Fruit fly (Drosophila melanogaster): ENCODE results near the gene fbp.

The fbp gene

DNA sequence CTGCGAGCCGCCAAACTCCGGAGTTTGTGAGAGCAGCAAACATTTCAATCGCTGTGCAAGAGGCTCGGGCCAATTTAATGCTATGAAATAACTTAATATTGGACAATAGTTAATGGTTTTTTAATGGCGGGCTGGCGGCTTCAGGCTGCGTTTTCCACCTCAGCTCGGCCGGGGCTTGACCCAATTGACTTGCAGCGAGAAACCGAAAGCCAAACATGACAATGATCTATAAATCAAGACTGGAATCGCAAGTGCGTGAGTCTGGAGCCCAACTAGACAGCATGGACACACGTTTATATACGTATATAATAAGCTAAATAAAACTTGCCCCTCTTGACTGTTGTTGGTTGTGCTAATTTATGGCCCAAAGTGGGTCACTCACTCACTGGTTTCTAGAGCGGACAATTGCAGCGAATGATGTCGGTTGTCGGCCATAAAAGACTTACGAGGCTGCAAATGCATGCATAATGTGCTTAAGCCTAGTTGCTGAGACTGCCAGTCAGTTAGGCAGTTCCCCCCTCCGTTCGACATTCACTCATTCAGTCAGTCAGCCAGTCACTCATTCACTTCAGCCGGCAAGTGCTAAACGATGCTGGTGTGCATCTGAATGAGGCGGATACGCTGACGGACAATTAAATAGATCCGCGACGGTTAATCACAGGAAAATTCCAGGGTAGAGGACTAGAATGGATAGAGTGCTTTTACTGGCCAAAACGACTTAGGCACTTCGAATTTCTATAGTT is 21.1 kb upstream of the fbp start:
- no peak for TF ChIP-seq CG8478 (optimal IDR thresholded peaks at IDR 0.05)
- TF ChIP-seq CTCF (optimal IDR thresholded peaks at IDR 0.05): no peak

DNA sequence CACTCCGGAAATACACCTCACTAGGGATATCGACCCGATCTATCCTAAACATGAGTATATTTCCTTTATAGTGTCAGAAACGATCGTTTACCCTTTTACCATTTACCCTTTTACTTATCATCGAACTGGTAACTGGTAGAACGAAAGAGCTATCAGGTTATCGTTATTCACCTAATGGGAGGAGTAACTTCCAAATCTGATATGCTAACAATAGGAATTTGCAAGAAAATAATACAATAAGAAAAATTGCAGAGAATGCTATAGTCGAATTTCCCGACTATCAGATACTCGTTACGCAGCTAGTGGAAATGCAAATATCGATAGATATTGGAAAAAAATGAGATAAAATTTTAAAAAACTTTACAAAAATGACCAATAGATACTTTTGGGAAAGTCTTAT is 10.3 kb upstream of the fbp start:
- TF ChIP-seq CTCF (optimal IDR thresholded peaks at IDR 0.05) (no peak), CG8478 (optimal IDR thresholded peaks at IDR 0.05) (no peak)

DNA sequence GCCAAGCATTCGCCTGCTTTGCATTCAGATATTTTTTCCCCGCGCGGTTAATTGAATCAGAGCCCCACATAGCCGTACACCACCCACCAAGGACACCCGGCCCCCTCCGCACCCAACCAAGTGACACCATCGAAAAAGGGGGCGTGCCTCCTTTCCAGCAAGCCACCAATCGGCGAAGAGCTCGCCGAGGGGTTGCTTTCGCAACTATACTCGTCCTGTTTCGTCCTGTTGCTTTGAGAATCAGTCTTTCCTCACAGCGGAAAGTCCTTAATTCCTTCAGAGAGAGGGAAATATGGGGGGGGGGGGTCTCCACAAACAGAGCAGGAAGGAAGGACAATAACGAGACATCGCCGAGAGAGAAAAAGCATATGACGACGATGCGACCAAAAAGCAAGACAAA is 5.8 kb upstream of the fbp start:
- TF ChIP-seq CG8478 (optimal IDR thresholded peaks at IDR 0.05) (no peak), CTCF (optimal IDR thresholded peaks at IDR 0.05) (no peak)

DNA sequence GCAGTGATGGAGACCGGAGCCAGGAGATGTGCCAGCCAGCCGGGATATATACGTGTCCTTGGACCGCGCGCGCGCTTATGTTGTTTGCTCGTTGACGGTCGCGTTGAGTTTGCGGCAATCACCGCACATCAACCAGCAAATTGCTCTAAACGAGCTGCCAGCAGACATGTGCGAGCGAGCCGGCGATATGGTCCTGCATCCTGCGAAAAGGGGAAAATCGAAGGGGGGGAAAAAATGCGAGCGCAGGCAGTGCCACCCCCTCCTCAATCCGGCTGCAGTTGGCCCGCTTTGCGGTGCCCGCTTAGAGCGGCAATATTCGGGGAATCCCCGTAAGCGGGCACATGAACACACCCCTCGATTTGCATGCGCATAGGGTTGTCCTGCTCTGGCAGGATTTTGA is 5.0 kb upstream of the fbp start, which contains the start of gene bsh:
Gene bsh (minus strand): TSS at position 101 of the 400 bp plus-strand sequence.
- TF ChIP-seq CG8478 (optimal IDR thresholded peaks at IDR 0.05): no peak
- no peak for TF ChIP-seq CTCF (optimal IDR thresholded peaks at IDR 0.05)

DNA sequence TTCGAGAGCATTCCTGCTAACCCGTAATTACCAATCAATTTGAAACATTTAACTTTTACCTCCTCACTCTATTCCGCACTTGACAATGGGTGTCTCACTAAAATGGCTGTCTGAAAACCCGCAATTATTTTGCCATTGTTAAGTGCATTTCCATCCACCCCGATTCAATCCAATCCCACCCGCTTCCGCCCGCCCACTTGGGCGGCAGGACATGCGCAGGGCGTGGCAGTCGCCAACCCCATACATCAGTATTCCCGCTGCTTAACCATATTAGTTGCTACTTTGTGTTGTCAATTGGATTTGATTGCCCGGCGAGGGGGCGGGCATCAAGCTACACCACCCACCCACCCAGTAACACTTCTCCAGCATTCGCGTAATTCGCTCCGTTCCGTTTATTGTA is 1.5 kb upstream of the fbp start:
- TF ChIP-seq CTCF (optimal IDR thresholded peaks at IDR 0.05) (no peak), CG8478 (optimal IDR thresholded peaks at IDR 0.05) (no peak)

DNA sequence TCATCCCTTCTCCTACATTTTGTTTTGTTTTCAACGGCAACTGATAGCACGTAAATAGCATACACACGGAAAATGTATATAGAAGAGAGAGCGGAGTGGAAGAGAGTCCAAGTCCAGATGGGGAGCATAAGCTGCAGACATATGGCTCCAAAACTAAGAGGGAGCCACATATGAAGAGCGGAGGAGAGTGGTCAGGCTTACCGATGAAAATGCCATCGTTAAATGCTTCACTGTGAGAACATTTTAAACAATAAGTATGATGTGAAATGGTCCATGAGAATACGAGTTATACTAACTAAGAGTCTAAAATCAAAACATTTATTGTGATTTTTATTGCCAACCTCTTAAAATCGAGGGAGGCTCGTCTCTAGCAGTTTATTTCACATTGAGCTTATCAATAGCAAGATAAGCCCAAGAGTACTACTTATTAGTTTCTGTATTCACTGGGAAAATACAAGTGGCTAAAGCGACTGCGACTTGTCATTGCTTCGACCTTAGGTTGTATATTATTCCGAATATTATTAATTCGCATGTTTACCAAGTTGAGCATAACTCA is 723 bp upstream of the fbp start:
- TF ChIP-seq CTCF (optimal IDR thresholded peaks at IDR 0.05) (no peak), CG8478 (optimal IDR thresholded peaks at IDR 0.05) (no peak)

DNA sequence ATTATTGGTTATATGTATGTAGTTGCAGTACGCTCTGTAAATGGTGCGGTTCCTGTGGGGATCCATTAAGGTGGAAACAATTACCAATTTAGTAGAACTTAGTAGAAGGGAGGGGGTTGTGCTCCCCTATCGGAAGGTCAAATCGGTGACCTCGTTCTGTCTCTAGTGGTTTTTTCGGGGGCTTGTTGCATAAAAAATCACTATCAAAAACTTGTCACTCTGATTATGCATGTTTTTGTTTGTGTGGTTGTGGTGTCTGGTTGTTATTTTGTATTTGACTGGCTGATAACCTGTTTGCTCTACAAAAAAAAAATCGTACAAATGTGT is 527 bp downstream of the fbp start:
- TF ChIP-seq CG8478 (optimal IDR thresholded peaks at IDR 0.05) (no peak), CTCF (optimal IDR thresholded peaks at IDR 0.05) (no peak)

DNA sequence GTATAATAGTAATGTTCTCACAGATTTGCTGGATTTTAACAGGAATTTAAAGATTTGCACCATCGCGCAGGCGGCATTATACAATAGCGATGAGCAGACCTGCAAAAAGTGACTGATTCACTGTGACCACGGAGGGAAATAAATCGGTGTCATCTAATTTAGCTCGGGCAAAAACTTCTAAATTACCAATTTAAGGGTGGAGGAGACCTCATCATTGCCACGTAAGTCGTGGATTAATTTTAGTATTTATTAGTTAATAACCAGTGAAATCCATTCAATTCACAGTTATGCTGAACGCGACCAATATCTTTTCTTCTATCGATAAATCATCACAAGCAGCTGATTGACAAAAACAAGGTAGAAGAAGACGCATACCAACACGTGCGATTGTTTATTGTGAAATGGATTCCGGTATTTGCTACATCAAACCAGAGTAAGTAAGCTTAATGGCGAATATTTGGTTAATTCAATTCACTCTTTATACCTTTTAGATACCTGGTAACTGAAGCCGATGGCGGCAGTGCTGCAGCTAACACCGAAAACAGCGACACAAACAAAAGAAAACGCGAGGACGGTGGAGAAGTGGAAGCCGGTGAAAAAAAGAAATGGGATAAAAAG is 5.3 kb downstream of the fbp start, which contains the start of the genes CG10628 and Dus3:
Gene CG10628 (minus strand): TSS at position 105 of the 618 bp plus-strand sequence.
Gene Dus3 (plus strand): TSS at position 369 of the 618 bp plus-strand sequence.
- no peak for TF ChIP-seq CTCF (optimal IDR thresholded peaks at IDR 0.05)
- no peak for TF ChIP-seq CG8478 (optimal IDR thresholded peaks at IDR 0.05)

DNA sequence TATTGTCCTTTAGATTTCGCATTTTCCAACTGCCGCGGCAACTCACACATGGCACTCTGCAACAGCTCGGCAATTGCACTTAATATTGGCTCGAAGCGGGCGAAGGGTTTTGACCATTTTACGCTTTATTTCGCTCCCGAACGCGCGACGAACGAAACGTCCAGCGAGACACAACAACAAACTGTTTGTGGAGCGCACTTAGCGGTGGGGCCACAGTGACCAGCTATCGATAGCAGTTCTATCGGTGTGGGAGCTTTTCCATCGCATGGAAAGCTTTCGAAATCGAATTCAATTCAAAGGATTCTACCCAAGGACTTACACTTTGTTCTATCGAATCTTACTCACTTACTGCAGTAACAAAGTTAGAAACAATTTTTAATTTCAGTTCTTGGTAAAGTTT is 7.2 kb downstream of the fbp start, which contains the start of gene CG10631:
Gene CG10631 (minus strand): TSS at position 189 of the 400 bp plus-strand sequence.
- TF ChIP-seq CTCF (optimal IDR thresholded peaks at IDR 0.05) (no peak), CG8478 (optimal IDR thresholded peaks at IDR 0.05) (no peak)

DNA sequence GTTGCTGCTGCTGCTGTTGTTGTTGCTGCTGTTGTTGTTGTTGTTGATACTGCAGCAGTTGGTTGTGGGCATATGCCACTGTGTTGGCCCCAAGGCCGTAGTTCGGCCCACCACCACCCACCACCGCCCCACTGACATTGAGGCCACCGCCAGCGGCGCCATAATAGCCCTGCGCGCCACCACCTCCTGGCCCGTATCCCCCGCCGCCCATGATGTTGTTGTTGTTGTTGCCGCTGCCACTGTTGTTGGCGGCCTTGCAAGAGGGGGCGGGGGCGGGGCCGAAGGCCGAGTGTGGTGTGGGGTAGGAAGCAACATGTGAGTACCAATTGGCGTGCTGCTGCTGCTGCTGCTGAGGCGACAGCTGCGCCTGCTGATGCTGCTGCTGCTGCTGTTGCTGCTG is 7.9 kb downstream of the fbp start:
- TF ChIP-seq CTCF (optimal IDR thresholded peaks at IDR 0.05): no peak
- TF ChIP-seq CG8478 (optimal IDR thresholded peaks at IDR 0.05): no peak

DNA sequence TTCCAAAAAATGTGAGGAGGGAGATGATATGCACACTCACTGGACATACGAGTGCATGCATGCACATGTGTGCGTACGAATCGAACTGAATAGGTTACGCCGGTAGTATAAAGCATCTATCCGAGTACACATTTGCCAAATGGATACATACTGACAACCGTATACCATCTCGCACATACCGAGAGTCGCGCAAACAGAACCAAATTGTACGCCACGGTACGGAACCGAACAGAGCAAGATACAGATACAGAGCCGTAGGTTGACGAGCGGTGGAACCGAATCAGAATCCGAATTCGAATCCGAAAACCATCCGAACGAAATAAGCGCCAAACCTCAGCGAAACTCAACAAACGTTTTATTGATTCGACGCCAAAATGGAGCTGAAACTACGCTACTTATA is 8.9 kb downstream of the fbp start:
- TF ChIP-seq CG8478 (optimal IDR thresholded peaks at IDR 0.05) (no peak), CTCF (optimal IDR thresholded peaks at IDR 0.05) (no peak)

DNA sequence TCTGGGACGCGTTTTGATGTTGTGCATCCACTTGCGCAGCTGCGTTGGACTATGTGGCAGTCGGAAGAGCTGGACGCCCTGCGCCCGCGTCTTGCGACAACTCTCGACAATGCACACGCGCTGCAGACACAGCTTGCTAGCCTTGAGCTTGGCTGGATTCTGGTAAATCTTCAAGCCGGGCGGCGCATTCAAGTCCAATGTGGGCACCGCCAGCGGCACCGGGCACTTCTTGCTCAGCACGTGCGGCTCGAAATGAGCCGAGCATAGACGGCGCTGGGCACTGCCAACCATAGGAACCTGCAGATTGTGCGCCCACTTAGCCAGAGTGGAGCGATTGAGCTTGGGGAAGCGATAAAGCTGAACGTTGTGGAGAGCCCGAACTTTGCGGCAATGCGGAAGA is 13.4 kb downstream of the fbp start:
- TF ChIP-seq CG8478 (optimal IDR thresholded peaks at IDR 0.05) (no peak), CTCF (optimal IDR thresholded peaks at IDR 0.05) (no peak)

DNA sequence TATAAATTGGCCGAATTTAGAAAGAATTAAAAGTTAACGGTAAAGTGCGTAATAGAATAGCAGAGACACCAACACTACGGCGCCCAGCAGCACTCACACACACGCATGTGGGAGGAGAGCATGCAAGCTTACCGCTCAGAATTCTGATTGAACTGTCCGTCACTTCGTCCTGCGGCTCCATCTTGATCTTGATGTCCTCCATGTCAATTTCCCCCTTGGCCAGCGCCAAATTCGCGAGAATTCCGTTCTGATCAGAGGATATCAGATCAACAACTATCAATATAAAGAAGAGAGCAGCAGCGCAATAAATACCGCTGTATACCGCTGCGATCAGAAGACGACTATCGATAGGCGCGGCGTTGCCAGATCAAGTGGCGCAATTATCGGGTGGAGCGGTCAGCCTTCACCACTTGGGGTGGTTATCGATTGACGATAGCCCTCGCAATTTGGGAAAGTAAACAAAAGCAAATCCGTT is 28.3 kb downstream of the fbp start, which contains the start of the genes CG10462 and Nf-YB:
Gene CG10462 (minus strand): TSS at position 346 of the 475 bp plus-strand sequence.
Gene Nf-YB (plus strand): TSS at position 410 of the 475 bp plus-strand sequence.
- TF ChIP-seq CTCF (optimal IDR thresholded peaks at IDR 0.05) (peak; percentile 46 to 50), CG8478 (optimal IDR thresholded peaks at IDR 0.05) (no peak)

DNA sequence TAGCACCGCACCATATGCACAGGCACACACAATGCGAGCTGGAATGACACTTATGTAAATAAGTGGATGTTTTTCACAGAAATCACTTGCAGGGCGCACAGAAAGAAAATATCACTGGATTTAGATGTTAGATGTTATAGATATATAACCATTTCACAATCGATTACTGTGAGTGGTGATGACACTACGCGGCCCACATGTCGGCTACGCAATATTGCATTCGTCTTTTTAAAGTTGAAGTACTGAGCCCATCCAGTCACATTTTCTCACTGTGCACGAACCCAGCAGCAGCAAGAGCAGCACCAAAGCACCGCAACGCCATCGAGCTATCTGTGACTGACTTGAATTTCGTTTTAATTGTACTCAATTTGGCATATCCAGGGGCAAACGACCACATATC is 41.4 kb downstream of the fbp start:
- TF ChIP-seq CTCF (optimal IDR thresholded peaks at IDR 0.05): no peak
- TF ChIP-seq CG8478 (optimal IDR thresholded peaks at IDR 0.05): no peak
